Fruit fly (Drosophila melanogaster) whole organism, prepupa: ENCODE results near the gene Sec22.

Experiments used
- Hr38 ChIP-seq: sonication (Bioruptor generic); optimal IDR thresholded peaks from 2 replicates; lab custom pipeline; 2016; ENCODE audit warnings: missing biosample characterization, missing genetic modification characterization
- esn ChIP-seq: fragments of 200-800 bp; sonication (Bioruptor generic); optimal IDR thresholded peaks from 2 replicates; lab custom pipeline; 2016; ENCODE audit warnings: missing biosample characterization, mild to moderate bottlenecking, missing genetic modification characterization, moderate library complexity

DNA sequence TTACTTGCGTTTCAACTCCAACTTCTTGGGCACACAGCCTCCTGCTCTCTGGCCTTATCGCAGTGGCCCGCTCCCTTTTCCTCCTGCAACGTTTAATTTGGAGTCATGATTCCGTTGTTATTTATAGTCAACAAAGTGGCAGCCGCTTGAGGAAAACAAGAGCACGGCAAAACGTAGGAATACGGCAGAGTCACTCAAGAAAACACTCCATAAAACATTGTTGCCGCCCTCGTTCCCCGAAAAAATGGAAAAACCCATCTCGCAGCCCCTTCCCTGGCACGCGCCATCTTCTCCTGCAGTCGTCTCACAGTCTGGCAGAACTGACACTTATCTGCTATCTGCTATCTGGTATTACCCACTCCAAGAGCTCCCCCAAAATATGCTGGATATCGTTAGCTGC, 19.1 kb downstream of the Sec22 start:
- TF ChIP-seq esn (GFP tag; lab: Kevin White, UChicago) (no peak), Hr38 (GFP tag; lab: Kevin White, UChicago) (no peak)
